Worm (Caenorhabditis elegans): ENCODE results near the gene srz-67.
"Not testable (repeated sequence)": the region's sequence is repeated elsewhere in the genome, so short reads cannot be mapped to it uniquely, and the experiment has no call there.

DNA sequence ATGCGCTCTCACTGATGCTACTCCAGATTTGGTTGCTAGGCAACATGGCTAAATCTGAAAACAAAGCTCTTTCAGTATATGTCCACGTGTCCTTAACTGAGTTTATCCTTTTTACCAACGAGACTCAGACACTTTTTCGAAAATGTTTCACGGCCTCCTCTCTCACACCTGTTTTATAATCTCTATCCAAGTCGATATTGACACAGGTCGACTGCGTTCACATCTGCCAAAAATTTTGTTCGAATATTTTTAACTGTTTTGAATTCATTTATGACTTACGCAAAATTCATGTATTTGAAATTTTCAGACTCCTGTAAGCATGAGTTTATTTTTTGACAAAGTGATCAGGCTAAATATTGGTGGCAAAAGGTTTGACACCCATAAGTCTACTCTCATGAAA lies 21.2 kb downstream of the srz-67 start, which contains the start of gene ZC239.3:
- TF ChIP-seq ahr-1 (tag; optimal IDR thresholded peaks at IDR 0.05); C08G9.2 (tag; optimal IDR thresholded peaks at IDR 0.05); nfya-1 (tag; optimal IDR thresholded peaks at IDR 0.05); F13H6.1 (tag; optimal IDR thresholded peaks at IDR 0.05); Y22D7AL.16 (tag; optimal IDR thresholded peaks at IDR 0.05); unc-3 (GFP tag; conservative IDR thresholded peaks at IDR 0.05); unc-3 (tag; optimal IDR thresholded peaks at IDR 0.05); unc-42 (tag; optimal IDR thresholded peaks at IDR 0.05); pha-2 (tag; optimal IDR thresholded peaks at IDR 0.05); sox-4 (tag; optimal IDR thresholded peaks at IDR 0.05); gmeb-2 (tag; optimal IDR thresholded peaks at IDR 0.05): not testable (repeated sequence)
